3 worm cellular contexts compared by ENCODE assay signal in genomic region chrIII:5172470-5172869, ce11.
A peak's percentile ranks its signal among the peaks of the same experiment; 100 is the strongest.
TF ChIP-seq lines count a peak whose summit lies in the region.

Gene K10D2.5, plus strand, starts transcription at chrIII:5172720.

TF ChIP-seq in whole organism, L1 larva, 84 proteins besides CTCF, POLR2A, EP300 and RAD21 (continued from another document and continues in another):
- TF ChIP-seq lin-35 (GFP tag; optimal IDR thresholded peaks at IDR 0.05; lab: Kevin White, UChicago): peak; percentile 87 to 92
- peak; percentile 97 for TF ChIP-seq vab-15 (tag; optimal IDR thresholded peaks at IDR 0.05; lab: Kevin White, UChicago)
- peak; percentile 98 for TF ChIP-seq lin-15B (tag; optimal IDR thresholded peaks at IDR 0.05; lab: Kevin White, UChicago)
- no peak for TF ChIP-seq C34B4.2 (tag; optimal IDR thresholded peaks at IDR 0.05; lab: Kevin White, UChicago)
- TF ChIP-seq egl-13 (tag; optimal IDR thresholded peaks at IDR 0.05; lab: Kevin White, UChicago): peak; percentile 90
- no peak for TF ChIP-seq unc-30 (tag; optimal IDR thresholded peaks at IDR 0.05; lab: Kevin White, UChicago)
- TF ChIP-seq nhr-77 (tag; optimal IDR thresholded peaks at IDR 0.05; lab: Kevin White, UChicago): peak; percentile 89
- peak; percentile 92 for TF ChIP-seq swsn-7 (tag; optimal IDR thresholded peaks at IDR 0.05; lab: Kevin White, UChicago)
- peak; percentile 96 for TF ChIP-seq nhr-47 (tag; optimal IDR thresholded peaks at IDR 0.05; lab: Kevin White, UChicago)
- TF ChIP-seq nhr-11 (tag; optimal IDR thresholded peaks at IDR 0.05; lab: Kevin White, UChicago): peak; percentile 73
- TF ChIP-seq isw-1 (GFP tag; IDR thresholded peaks at IDR 0.05; lab: Robert Waterston, UW): peak; percentile 97
- TF ChIP-seq lir-3 (tag; optimal IDR thresholded peaks at IDR 0.05; lab: Kevin White, UChicago; ENCODE audit: poor library complexity): peak; percentile 98
- TF ChIP-seq ztf-11 (tag; optimal IDR thresholded peaks at IDR 0.05; lab: Kevin White, UChicago): peak in 1 of 2 experiments; percentile 99
- no peak for TF ChIP-seq nhr-76 (tag; optimal IDR thresholded peaks at IDR 0.05; lab: Kevin White, UChicago)
- peak; percentile 97 for TF ChIP-seq fkh-8 (tag; optimal IDR thresholded peaks at IDR 0.05; lab: Kevin White, UChicago)
- peak; percentile 94 for TF ChIP-seq C04F5.9 (tag; optimal IDR thresholded peaks at IDR 0.05; lab: Kevin White, UChicago)
- peak; percentile 76 for TF ChIP-seq nhr-237 (tag; optimal IDR thresholded peaks at IDR 0.05; lab: Kevin White, UChicago)
- peak; percentile 94 for TF ChIP-seq C16A3.4 (tag; optimal IDR thresholded peaks at IDR 0.05; lab: Kevin White, UChicago)
- TF ChIP-seq nhr-20 (tag; optimal IDR thresholded peaks at IDR 0.05; lab: Kevin White, UChicago): peak; percentile 94
- peak; percentile 95 for TF ChIP-seq nhr-85 (tag; lab: Kevin White, UChicago)
- TF ChIP-seq nhr-28 (tag; optimal IDR thresholded peaks at IDR 0.05; lab: Kevin White, UChicago): no peak
- TF ChIP-seq snpc-4 (tag; optimal IDR thresholded peaks at IDR 0.05; lab: Kevin White, UChicago): peak; percentile 84
- TF ChIP-seq efl-1 (optimal IDR thresholded peaks at IDR 0.05; lab: Kevin White, UChicago): peak; percentile 92 to 94
- TF ChIP-seq efl-1 (GFP tag; optimal IDR thresholded peaks at IDR 0.05 in 1 of 2; lab: Kevin White, UChicago): peak; percentile 87 to 98
- TF ChIP-seq sptf-1 (tag; optimal IDR thresholded peaks at IDR 0.05; lab: Kevin White, UChicago): no peak
- peak; percentile 92 for TF ChIP-seq fkh-4 (tag; optimal IDR thresholded peaks at IDR 0.05; lab: Kevin White, UChicago; ENCODE audit: borderline replicate concordance)
- TF ChIP-seq Y116A8C.19 (tag; optimal IDR thresholded peaks at IDR 0.05; lab: Kevin White, UChicago; ENCODE audit: borderline replicate concordance): peak; percentile 84
- TF ChIP-seq zag-1 (tag; optimal IDR thresholded peaks at IDR 0.05; lab: Kevin White, UChicago): peak; percentile 14
- no peak for TF ChIP-seq nhr-12 (tag; optimal IDR thresholded peaks at IDR 0.05; lab: Kevin White, UChicago)
- no peak for TF ChIP-seq ces-1 (GFP tag; optimal IDR thresholded peaks at IDR 0.05; lab: Kevin White, UChicago)
- TF ChIP-seq skn-1 (tag; optimal IDR thresholded peaks at IDR 0.05; lab: Kevin White, UChicago): peak; percentile 84
- TF ChIP-seq ceh-88 (GFP tag; IDR thresholded peaks at IDR 0.05; lab: Robert Waterston, UW): peak; percentile 81
- TF ChIP-seq hpl-2 (GFP tag; optimal IDR thresholded peaks at IDR 0.05; lab: Kevin White, UChicago): peak; percentile 83
- peak; percentile 50 for TF ChIP-seq zip-4 (GFP tag; optimal IDR thresholded peaks at IDR 0.05; lab: Kevin White, UChicago)
- TF ChIP-seq sup-37 (GFP tag; optimal IDR thresholded peaks at IDR 0.05; lab: Kevin White, UChicago): peak; percentile 72
- TF ChIP-seq egl-27 (tag; optimal IDR thresholded peaks at IDR 0.05; lab: Kevin White, UChicago): peak in 1 of 2 experiments; percentile 14
- peak; percentile 65 for TF ChIP-seq aly-2 (tag; optimal IDR thresholded peaks at IDR 0.05; lab: Kevin White, UChicago)
- no peak for TF ChIP-seq alr-1 (tag; optimal IDR thresholded peaks at IDR 0.05; lab: Kevin White, UChicago; ENCODE audit: borderline replicate concordance)
- TF ChIP-seq ceh-63 (GFP tag; optimal IDR thresholded peaks at IDR 0.05; lab: Kevin White, UChicago): peak; percentile 95
- no peak for TF ChIP-seq pqm-1 (tag; optimal IDR thresholded peaks at IDR 0.05; lab: Kevin White, UChicago)
- peak; percentile 83 for TF ChIP-seq grh-1 (GFP tag; IDR thresholded peaks at IDR 0.05; lab: Robert Waterston, UW)
- no peak for TF ChIP-seq efl-3 (GFP tag; optimal IDR thresholded peaks at IDR 0.05; lab: Kevin White, UChicago)
- TF ChIP-seq blmp-1 (tag; optimal IDR thresholded peaks at IDR 0.05; lab: Kevin White, UChicago): peak; percentile 77
- peak; percentile 79 for TF ChIP-seq jun-1 (tag; optimal IDR thresholded peaks at IDR 0.05; lab: Kevin White, UChicago)

TF ChIP-seq in whole organism, L3 larva, 47 proteins besides CTCF, POLR2A, EP300 and RAD21 (continued from another document):
- TF ChIP-seq ama-1 (optimal IDR thresholded peaks at IDR 0.05; lab: Kevin White, UChicago) (peak; percentile 46), lin-39 (tag; optimal IDR thresholded peaks at IDR 0.05; lab: Kevin White, UChicago) (peak; percentile 95), ceh-82 (tag; optimal IDR thresholded peaks at IDR 0.05; lab: Kevin White, UChicago) (peak; percentile 70), elt-3 (tag; optimal IDR thresholded peaks at IDR 0.05; lab: Kevin White, UChicago) (peak in 1 of 3 experiments; percentile 7), fkh-2 (tag; optimal IDR thresholded peaks at IDR 0.05; lab: Kevin White, UChicago) (no peak), nhr-67 (tag; optimal IDR thresholded peaks at IDR 0.05; lab: Kevin White, UChicago) (no peak), tbx-2 (tag; optimal IDR thresholded peaks at IDR 0.05; lab: Kevin White, UChicago) (peak; percentile 14), mdl-1 (tag; optimal IDR thresholded peaks at IDR 0.05; lab: Kevin White, UChicago) (no peak), R02D3.7 (tag; optimal IDR thresholded peaks at IDR 0.05; lab: Kevin White, UChicago) (peak; percentile 84), nhr-28 (tag; optimal IDR thresholded peaks at IDR 0.05; lab: Kevin White, UChicago) (no peak), hmg-11 (tag; optimal IDR thresholded peaks at IDR 0.05; lab: Kevin White, UChicago) (peak; percentile 44), egl-27 (tag; optimal IDR thresholded peaks at IDR 0.05; lab: Kevin White, UChicago) (peak; percentile 0), pha-4 (tag; optimal IDR thresholded peaks at IDR 0.05; lab: Kevin White, UChicago) (peak; percentile 91), nhr-23 (tag; optimal IDR thresholded peaks at IDR 0.05; lab: Kevin White, UChicago) (peak; percentile 90), lsy-12 (tag; optimal IDR thresholded peaks at IDR 0.05; lab: Kevin White, UChicago) (peak; percentile 85), lin-15B (tag; optimal IDR thresholded peaks at IDR 0.05; lab: Kevin White, UChicago) (peak; percentile 99)

TF ChIP-seq in whole organism, young adult, 124 proteins besides CTCF, POLR2A, EP300 and RAD21 (continued from another document and continues in another):
- TF ChIP-seq let-607 (tag; optimal IDR thresholded peaks at IDR 0.05; lab: Kevin White, UChicago) (peak; percentile 20 to 65), F33H1.4 (GFP tag; IDR thresholded peaks at IDR 0.05; lab: Robert Waterston, UW) (peak; percentile 83), ztf-26 (tag; optimal IDR thresholded peaks at IDR 0.05; lab: Kevin White, UChicago) (peak; percentile 25), repo-1 (tag; optimal IDR thresholded peaks at IDR 0.05; lab: Kevin White, UChicago) (no peak), ztf-3 (GFP tag; optimal IDR thresholded peaks at IDR 0.05; lab: Kevin White, UChicago) (no peak), him-1 (tag; optimal IDR thresholded peaks at IDR 0.05; lab: Kevin White, UChicago) (peak; percentile 8), B0019.2 (GFP tag; conservative IDR thresholded peaks at IDR 0.05; lab: Robert Waterston, UW) (peak; percentile 96), athp-1 (tag; optimal IDR thresholded peaks at IDR 0.05; lab: Kevin White, UChicago) (peak; percentile 96), rec-8 (tag; optimal IDR thresholded peaks at IDR 0.05; lab: Kevin White, UChicago) (peak; percentile 89), nhr-80 (tag; optimal IDR thresholded peaks at IDR 0.05; lab: Kevin White, UChicago) (peak; percentile 80), hrde-1 (tag; optimal IDR thresholded peaks at IDR 0.05; lab: Kevin White, UChicago; ENCODE audit: borderline replicate concordance) (peak; percentile 82), T26A5.8 (tag; optimal IDR thresholded peaks at IDR 0.05; lab: Kevin White, UChicago) (no peak), dpl-1 (GFP tag; optimal IDR thresholded peaks at IDR 0.05; lab: Kevin White, UChicago) (peak; percentile 77), mcd-1 (GFP tag; IDR thresholded peaks at IDR 0.05; lab: Robert Waterston, UW) (peak; percentile 99), cebp-2 (GFP tag; IDR thresholded peaks at IDR 0.05; lab: Robert Waterston, UW) (0 out of 2 replicates have a peak, but pooled peaks have one; percentile 17), F37B4.10 (GFP tag; IDR thresholded peaks at IDR 0.05; lab: Robert Waterston, UW) (no peak), ceh-40 (GFP tag; IDR thresholded peaks at IDR 0.05; lab: Robert Waterston, UW) (peak; percentile 91), nhr-120 (GFP tag; IDR thresholded peaks at IDR 0.05; lab: Robert Waterston, UW) (0 out of 2 replicates have a peak, but pooled peaks have one; percentile 88), ztf-18 (tag; optimal IDR thresholded peaks at IDR 0.05; lab: Kevin White, UChicago) (peak; percentile 82), ztf-22 (GFP tag; optimal IDR thresholded peaks at IDR 0.05; lab: Kevin White, UChicago) (peak; percentile 72), Y67H2A.10 (GFP tag; conservative IDR thresholded peaks at IDR 0.05; lab: Robert Waterston, UW) (peak; percentile 97), lag-1 (GFP tag; IDR thresholded peaks at IDR 0.05; lab: Robert Waterston, UW) (0 out of 2 replicates have a peak, but pooled peaks have one; percentile 24), B0336.3 (GFP tag; IDR thresholded peaks at IDR 0.05; lab: Robert Waterston, UW) (peak; percentile 86), ceh-79 (tag; optimal IDR thresholded peaks at IDR 0.05; lab: Kevin White, UChicago) (no peak), F23B12.7 (tag; optimal IDR thresholded peaks at IDR 0.05; lab: Kevin White, UChicago; ENCODE audit: insufficient read depth) (peak; percentile 85), cebp-1 (GFP tag; IDR thresholded peaks at IDR 0.05; lab: Robert Waterston, UW) (peak; percentile 90), cebp-1 (tag; optimal IDR thresholded peaks at IDR 0.05; lab: Kevin White, UChicago) (peak; percentile 81), Y53F4B.3 (GFP tag; IDR thresholded peaks at IDR 0.05; lab: Robert Waterston, UW) (peak; percentile 86), rcor-1 (GFP tag; IDR thresholded peaks at IDR 0.05; lab: Robert Waterston, UW) (peak; percentile 96), ets-4 (GFP tag; optimal IDR thresholded peaks at IDR 0.05; lab: Kevin White, UChicago) (no peak), F55B11.4 (tag; optimal IDR thresholded peaks at IDR 0.05; lab: Kevin White, UChicago; ENCODE audit: borderline replicate concordance, insufficient read depth) (no peak), Y56A3A.18 (GFP tag; IDR thresholded peaks at IDR 0.05; lab: Robert Waterston, UW) (no peak), snpc-1.1 (tag; optimal IDR thresholded peaks at IDR 0.05; lab: Kevin White, UChicago; ENCODE audit: insufficient read depth) (no peak), Y95B8A.8 (GFP tag; IDR thresholded peaks at IDR 0.05; lab: Robert Waterston, UW) (peak; percentile 97), ztf-25 (GFP tag; IDR thresholded peaks at IDR 0.05; lab: Robert Waterston, UW) (peak; percentile 100), ztf-28 (GFP tag; IDR thresholded peaks at IDR 0.05; lab: Robert Waterston, UW) (peak; percentile 99), ceh-27 (GFP tag; optimal IDR thresholded peaks at IDR 0.05; lab: Kevin White, UChicago) (peak; percentile 99), bed-2 (GFP tag; IDR thresholded peaks at IDR 0.05; lab: Robert Waterston, UW) (peak; percentile 98), nhr-90 (tag; optimal IDR thresholded peaks at IDR 0.05; lab: Kevin White, UChicago) (no peak), ama-1 (optimal IDR thresholded peaks at IDR 0.05; lab: Kevin White, UChicago) (no peak), ama-1 (GFP tag; optimal IDR thresholded peaks at IDR 0.05; lab: Kevin White, UChicago) (no peak), K11D2.4 (GFP tag; IDR thresholded peaks at IDR 0.05; lab: Robert Waterston, UW) (peak; percentile 94), ceh-91 (GFP tag; IDR thresholded peaks at IDR 0.05; lab: Robert Waterston, UW) (peak; percentile 97), hlh-12 (tag; optimal IDR thresholded peaks at IDR 0.05; lab: Kevin White, UChicago) (no peak), nfyb-1 (GFP tag; IDR thresholded peaks at IDR 0.05; lab: Robert Waterston, UW) (peak; percentile 94), ztf-6 (GFP tag; IDR thresholded peaks at IDR 0.05; lab: Robert Waterston, UW) (peak; percentile 94), C17E4.6 (GFP tag; IDR thresholded peaks at IDR 0.05; lab: Robert Waterston, UW) (peak; percentile 92), ceh-58 (GFP tag; IDR thresholded peaks at IDR 0.05; lab: Robert Waterston, UW) (no peak), madf-6 (GFP tag; IDR thresholded peaks at IDR 0.05; lab: Robert Waterston, UW) (peak; percentile 88), akir-1 (GFP tag; optimal IDR thresholded peaks at IDR 0.05; lab: Kevin White, UChicago) (peak; percentile 90), dox-1 (GFP tag; IDR thresholded peaks at IDR 0.05; lab: Robert Waterston, UW) (peak; percentile 99), F57C9.4 (tag; optimal IDR thresholded peaks at IDR 0.05; lab: Kevin White, UChicago) (no peak), aptf-2 (GFP tag; conservative IDR thresholded peaks at IDR 0.05; lab: Robert Waterston, UW) (peak; percentile 98), nhr-27 (tag; optimal IDR thresholded peaks at IDR 0.05; lab: Kevin White, UChicago) (no peak), attf-5 (GFP tag; optimal IDR thresholded peaks at IDR 0.05; lab: Kevin White, UChicago) (peak; percentile 99), lin-40 (tag; optimal IDR thresholded peaks at IDR 0.05; lab: Kevin White, UChicago) (peak; percentile 80), atf-7 (tag; optimal IDR thresholded peaks at IDR 0.05; lab: Kevin White, UChicago) (peak; percentile 55), xnd-1 (tag; optimal IDR thresholded peaks at IDR 0.05; lab: Kevin White, UChicago) (peak; percentile 27), dpff-1 (tag; optimal IDR thresholded peaks at IDR 0.05; lab: Kevin White, UChicago) (no peak), efl-1 (GFP tag; optimal IDR thresholded peaks at IDR 0.05; lab: Kevin White, UChicago) (peak; percentile 78), tlf-1 (GFP tag; optimal IDR thresholded peaks at IDR 0.05; lab: Kevin White, UChicago) (peak; percentile 81), pbrm-1 (GFP tag; IDR thresholded peaks at IDR 0.05; lab: Robert Waterston, UW) (peak; percentile 93), aptf-3 (GFP tag; IDR thresholded peaks at IDR 0.05; lab: Robert Waterston, UW) (peak; percentile 63; the same call in 1 of the 2 replicates), F52B5.7 (tag; optimal IDR thresholded peaks at IDR 0.05; lab: Kevin White, UChicago) (peak; percentile 68), ZK185.1 (tag; optimal IDR thresholded peaks at IDR 0.05; lab: Kevin White, UChicago; ENCODE audit: poor library complexity, severe bottlenecking) (peak; percentile 97), ekl-4 (GFP tag; IDR thresholded peaks at IDR 0.05; lab: Robert Waterston, UW) (peak; percentile 95), egl-44 (GFP tag; IDR thresholded peaks at IDR 0.05; lab: Robert Waterston, UW) (peak; percentile 66; the same call in 1 of the 2 replicates), lir-1 (GFP tag; conservative IDR thresholded peaks at IDR 0.05; lab: Robert Waterston, UW) (peak; percentile 98), hlh-26 (GFP tag; conservative IDR thresholded peaks at IDR 0.05; lab: Robert Waterston, UW) (no peak), F57A8.1 (GFP tag; optimal IDR thresholded peaks at IDR 0.05; lab: Kevin White, UChicago) (peak; percentile 65), sea-2 (GFP tag; IDR thresholded peaks at IDR 0.05; lab: Robert Waterston, UW) (no peak), hmg-1.2 (GFP tag; IDR thresholded peaks at IDR 0.05; lab: Robert Waterston, UW) (peak; percentile 77), fkh-3 (tag; optimal IDR thresholded peaks at IDR 0.05; lab: Kevin White, UChicago) (no peak), mxl-1 (tag; optimal IDR thresholded peaks at IDR 0.05; lab: Kevin White, UChicago) (peak; percentile 27), madf-10 (tag; optimal IDR thresholded peaks at IDR 0.05; lab: Kevin White, UChicago) (peak; percentile 92), D2030.7 (GFP tag; IDR thresholded peaks at IDR 0.05; lab: Robert Waterston, UW) (peak; percentile 99), tbp1 (GFP tag; optimal IDR thresholded peaks at IDR 0.05; lab: Kevin White, UChicago) (peak; percentile 73), mel-28 (tag; optimal IDR thresholded peaks at IDR 0.05; lab: Kevin White, UChicago; ENCODE audit: borderline replicate concordance) (peak; percentile 31), snpc-3.4 (tag; optimal IDR thresholded peaks at IDR 0.05; lab: Kevin White, UChicago) (peak; percentile 71)
